Fruit fly (Drosophila melanogaster) whole organism: Measurements from ENCODE around the gene lark.

Experiments used
- CG8478 ChIP-seq: fragments of >200 bp; optimal IDR thresholded peaks from 2 replicates; lab custom pipeline; 2018; ENCODE audit warnings: inconsistent platforms
- Dll ChIP-seq: fragments of >200 bp; optimal IDR thresholded peaks from 2 replicates; lab custom pipeline; 2017
- EcR ChIP-seq, 2 experiments: fragments of >200 bp; optimal IDR thresholded peaks; 2 replicates each; lab custom pipeline; 2017; ENCODE audit warnings: missing biosample characterization in 2 of 2, missing genetic modification characterization in 2 of 2, missing genetic modification reagents in 2 of 2
- pan ChIP-seq: fragments of >200 bp; optimal IDR thresholded peaks from 2 replicates; lab custom pipeline; 2017
- psq ChIP-seq: fragments of >200 bp; optimal IDR thresholded peaks from 2 replicates; lab custom pipeline; 2017
- usp ChIP-seq: fragments of >200 bp; optimal IDR thresholded peaks from 2 replicates; lab custom pipeline; 2017; ENCODE audit warnings: missing biosample characterization, missing genetic modification characterization, mixed read lengths

dm6 chr3L:7312754-7313153 lies 26.3 kb upstream of the lark start, which contains the start of gene unc-13-4A:
- no peak for TF ChIP-seq usp (GFP tag; lab: Kevin White, UChicago)
- TF ChIP-seq Dll (lab: Kevin White, UChicago) = no peak
- TF ChIP-seq CG8478 (lab: Kevin White, UChicago) = no peak
- TF ChIP-seq pan (lab: Kevin White, UChicago) = no peak
- no peak for TF ChIP-seq EcR (GFP tag; optimal IDR thresholded peaks at IDR 0.05; lab: Kevin White, UChicago)
- TF ChIP-seq psq (lab: Kevin White, UChicago) = no peak
